Fruit fly (Drosophila melanogaster) whole organism, embryonic: ENCODE data around the gene lobo.

Source experiments
- Atf3 ChIP-seq: fragments of 200-800 bp; sonication (Bioruptor generic); optimal IDR thresholded peaks from 3 replicates; lab custom pipeline; 2016; ENCODE audit warnings: missing biosample characterization, missing genetic modification characterization
- Atf6 ChIP-seq: fragments of 200-800 bp; sonication (Bioruptor generic); IDR thresholded peaks from 2 replicates; pipeline ENCODE4 v1.3.6; 2022; ENCODE audit warnings: missing biosample characterization, missing genetic modification characterization
- BEAF-32 ChIP-seq: fragments of 200-800 bp; sonication (Bioruptor generic); optimal IDR thresholded peaks from 3 replicates; lab custom pipeline; 2017; ENCODE audit warnings: missing biosample characterization, missing genetic modification characterization, mild to moderate bottlenecking, moderate library complexity, missing genetic modification reagents
- CG10267 ChIP-seq: fragments of 200-800 bp; sonication (Bioruptor generic); optimal IDR thresholded peaks from 2 replicates; lab custom pipeline; 2018; ENCODE audit warnings: missing biosample characterization, mild to moderate bottlenecking, missing genetic modification characterization, moderate library complexity
- CG10959 ChIP-seq: fragments of 200-800 bp; sonication (Bioruptor generic); IDR thresholded peaks from 2 replicates; pipeline ENCODE4 v1.3.6; 2022; ENCODE audit warnings: missing biosample characterization, missing genetic modification characterization
- CG14667 ChIP-seq: fragments of 200-800 bp; sonication (Bioruptor generic); IDR thresholded peaks from 2 replicates; pipeline ENCODE4 v1.3.6; 2022; ENCODE audit warnings: missing biosample characterization, missing genetic modification characterization
- CG1603 ChIP-seq: fragments of 200-800 bp; sonication (Bioruptor generic); optimal IDR thresholded peaks from 2 replicates; lab custom pipeline; 2019; ENCODE audit warnings: missing biosample characterization, mild to moderate bottlenecking, missing genetic modification characterization, moderate library complexity
- CG1832 ChIP-seq: fragments of 200-800 bp; sonication (Bioruptor generic); optimal IDR thresholded peaks from 2 replicates; lab custom pipeline; 2017; ENCODE audit warnings: missing biosample characterization, mild to moderate bottlenecking, missing genetic modification characterization, inconsistent platforms
- CG2875 ChIP-seq: fragments of 200-800 bp; sonication (Bioruptor generic); optimal IDR thresholded peaks from 2 replicates; lab custom pipeline; 2017; ENCODE audit warnings: missing biosample characterization, mild to moderate bottlenecking, missing genetic modification characterization, missing genetic modification reagents
- CG4282 ChIP-seq: fragments of 200-800 bp; sonication (Bioruptor generic); optimal IDR thresholded peaks from 2 replicates; lab custom pipeline; 2016; ENCODE audit warnings: missing biosample characterization, missing genetic modification characterization
- CG7987 ChIP-seq: fragments of 200-800 bp; sonication (Bioruptor generic); optimal IDR thresholded peaks from 2 replicates; lab custom pipeline; 2018; ENCODE audit warnings: missing biosample characterization, mild to moderate bottlenecking, missing genetic modification characterization, moderate library complexity
- CG8281 ChIP-seq: fragments of 200-800 bp; sonication (Bioruptor generic); optimal IDR thresholded peaks from 2 replicates; lab custom pipeline; 2018; ENCODE audit warnings: missing biosample characterization, mild to moderate bottlenecking, missing genetic modification characterization, moderate library complexity
- CG8765 ChIP-seq: fragments of 200-800 bp; sonication (Bioruptor generic); IDR thresholded peaks from 2 replicates; pipeline ENCODE4 v1.3.6; 2022; ENCODE audit warnings: missing biosample characterization, missing genetic modification characterization
- CG9215 ChIP-seq: fragments of 200-800 bp; sonication (Bioruptor generic); IDR thresholded peaks from 2 replicates; pipeline ENCODE4 v1.3.6; 2022; ENCODE audit warnings: missing biosample characterization, missing genetic modification characterization
- Camta ChIP-seq: fragments of 200-800 bp; sonication (Bioruptor generic); optimal IDR thresholded peaks from 2 replicates; lab custom pipeline; 2016; ENCODE audit warnings: missing biosample characterization, missing genetic modification characterization
- D ChIP-seq, 2 experiments: fragments of 200-800 bp in 1 of 2; fragments of >200 bp in 1 of 2; sonication (Bioruptor generic) in 1 of 2; optimal IDR thresholded peaks; 2 replicates in 1 of 2; 3 replicates in 1 of 2; lab custom pipeline; 2017; ENCODE audit warnings: mild to moderate bottlenecking in 1 of 2, missing biosample characterization in 1 of 2, missing genetic modification characterization in 1 of 2, missing genetic modification reagents in 1 of 2
- Dad ChIP-seq: fragments of 200-800 bp; sonication (Bioruptor generic); optimal IDR thresholded peaks from 3 replicates; lab custom pipeline; 2016; ENCODE audit warnings: missing biosample characterization, missing genetic modification characterization
- Drgx ChIP-seq: fragments of 200-800 bp; sonication (Bioruptor generic); IDR thresholded peaks from 2 replicates; pipeline ENCODE4 v1.3.6; 2022; ENCODE audit warnings: missing biosample characterization, missing genetic modification characterization
- Ets97D ChIP-seq: fragments of 200-800 bp; sonication (Bioruptor generic); optimal IDR thresholded peaks from 3 replicates; lab custom pipeline; 2016; ENCODE audit warnings: missing biosample characterization, missing genetic modification characterization
- Fer1 ChIP-seq: fragments of 200-800 bp; sonication (Bioruptor generic); optimal IDR thresholded peaks from 2 replicates; lab custom pipeline; 2017; ENCODE audit warnings: missing biosample characterization, mild to moderate bottlenecking, missing genetic modification characterization
- HHEX ChIP-seq: fragments of 200-800 bp; sonication (Bioruptor generic); optimal IDR thresholded peaks from 3 replicates; lab custom pipeline; 2017; ENCODE audit warnings: missing biosample characterization, mild to moderate bottlenecking, missing genetic modification characterization, missing genetic modification reagents
- Lim3 ChIP-seq: fragments of 200-800 bp; sonication (Bioruptor generic); IDR thresholded peaks from 2 replicates; pipeline ENCODE4 v1.3.6; 2022; ENCODE audit warnings: missing biosample characterization, missing genetic modification characterization
- MBD-R2 ChIP-seq: fragments of 200-800 bp; sonication (Bioruptor generic); IDR thresholded peaks from 2 replicates; pipeline ENCODE4 v1.3.6; 2022; ENCODE audit warnings: missing biosample characterization, missing genetic modification characterization
- Mrtf ChIP-seq: fragments of 200-800 bp; sonication (Bioruptor generic); IDR thresholded peaks from 3 replicates; pipeline ENCODE4 v1.3.6; 2022; ENCODE audit warnings: missing biosample characterization, missing genetic modification characterization
- Nf-YC ChIP-seq: fragments of 200-800 bp; optimal IDR thresholded peaks from 3 replicates; lab custom pipeline; 2019; ENCODE audit warnings: missing biosample characterization, mild to moderate bottlenecking, missing genetic modification characterization, moderate library complexity
- Ptx1 ChIP-seq: fragments of 200-800 bp; sonication (Bioruptor generic); IDR thresholded peaks from 2 replicates; pipeline ENCODE4 v1.3.6; 2022; ENCODE audit warnings: missing biosample characterization, missing genetic modification characterization
- Ravus ChIP-seq: fragments of 200-800 bp; sonication (Bioruptor generic); IDR thresholded peaks from 2 replicates; pipeline ENCODE4 v1.3.6; 2022; ENCODE audit warnings: missing biosample characterization, missing genetic modification characterization
- Rx ChIP-seq: fragments of 200-800 bp; sonication (Bioruptor generic); IDR thresholded peaks from 2 replicates; pipeline ENCODE4 v1.3.6; 2022; ENCODE audit warnings: missing biosample characterization, missing genetic modification characterization
- Side ChIP-seq: fragments of 200-800 bp; sonication (Bioruptor generic); optimal IDR thresholded peaks from 2 replicates; lab custom pipeline; 2016; ENCODE audit warnings: missing biosample characterization, missing genetic modification characterization
- Sry-β ChIP-seq: fragments of 200-800 bp; sonication (Bioruptor generic); optimal IDR thresholded peaks from 2 replicates; lab custom pipeline; 2018; ENCODE audit warnings: missing biosample characterization, mild to moderate bottlenecking, missing genetic modification characterization, moderate library complexity
- Ssrp ChIP-seq: fragments of 200-800 bp; sonication (Bioruptor generic); optimal IDR thresholded peaks from 2 replicates; lab custom pipeline; 2018; ENCODE audit warnings: missing biosample characterization, mild to moderate bottlenecking, missing genetic modification characterization, moderate library complexity
- Usf ChIP-seq: fragments of 200-800 bp; sonication (Bioruptor generic); optimal IDR thresholded peaks from 2 replicates; lab custom pipeline; 2017; ENCODE audit warnings: missing genotype, missing biosample characterization, missing genetic modification characterization
- ara ChIP-seq: fragments of 200-800 bp; sonication (Bioruptor generic); IDR thresholded peaks from 2 replicates; pipeline ENCODE4 v1.3.6; 2022; ENCODE audit warnings: missing biosample characterization, missing genetic modification characterization
- bigmax ChIP-seq: fragments of 200-800 bp; sonication (Bioruptor generic); optimal IDR thresholded peaks from 2 replicates; lab custom pipeline; 2018; ENCODE audit warnings: missing biosample characterization, mild to moderate bottlenecking, missing genetic modification characterization
- bsh ChIP-seq, 2 experiments: fragments of 200-800 bp; sonication (Bioruptor generic); optimal IDR thresholded peaks; 2 replicates each; lab custom pipeline; 2017 to 2018; ENCODE audit warnings: mild to moderate bottlenecking in 2 of 2, missing biosample characterization in 2 of 2, missing genetic modification characterization in 2 of 2, moderate library complexity in 1 of 2
- btn ChIP-seq: fragments of 200-800 bp; sonication (Bioruptor generic); optimal IDR thresholded peaks from 2 replicates; lab custom pipeline; 2016; ENCODE audit warnings: missing biosample characterization, missing genetic modification characterization
- cg ChIP-seq: fragments of 200-800 bp; sonication (Bioruptor generic); optimal IDR thresholded peaks from 3 replicates; lab custom pipeline; 2019; ENCODE audit warnings: missing biosample characterization, mild to moderate bottlenecking, missing genetic modification characterization, moderate library complexity
- chm ChIP-seq: fragments of 200-800 bp; sonication (Bioruptor generic); IDR thresholded peaks from 2 replicates; pipeline ENCODE4 v1.3.6; 2022; ENCODE audit warnings: missing biosample characterization, missing genetic modification characterization
- en ChIP-seq: fragments of 200-800 bp; sonication (Bioruptor generic); optimal IDR thresholded peaks from 2 replicates; lab custom pipeline; 2016; ENCODE audit warnings: missing biosample characterization, missing genetic modification characterization
- fd3F ChIP-seq: fragments of 200-800 bp; sonication (Bioruptor generic); optimal IDR thresholded peaks from 2 replicates; lab custom pipeline; 2018; ENCODE audit warnings: missing biosample characterization, mild to moderate bottlenecking, missing genetic modification characterization, moderate library complexity
- fd96Cb ChIP-seq: fragments of 200-800 bp; sonication (Bioruptor generic); optimal IDR thresholded peaks from 2 replicates; lab custom pipeline; 2018; ENCODE audit warnings: missing biosample characterization, mild to moderate bottlenecking, missing genetic modification characterization, moderate library complexity
- gcm2 ChIP-seq: fragments of 200-800 bp; sonication (Bioruptor generic); optimal IDR thresholded peaks from 2 replicates; lab custom pipeline; 2016; ENCODE audit warnings: missing biosample characterization, missing genetic modification characterization
- gro ChIP-seq: fragments of 200-800 bp; sonication (Bioruptor generic); optimal IDR thresholded peaks from 2 replicates; lab custom pipeline; 2016; ENCODE audit warnings: missing biosample characterization, missing genetic modification characterization
- gt ChIP-seq: fragments of 200-800 bp; sonication (Bioruptor generic); IDR thresholded peaks from 2 replicates; pipeline ENCODE4 v1.3.6; 2022; ENCODE audit warnings: missing biosample characterization, missing genetic modification characterization
- ham ChIP-seq: fragments of 200-800 bp; sonication (Bioruptor generic); IDR thresholded peaks from 2 replicates; pipeline ENCODE4 v1.3.6; 2022; ENCODE audit warnings: missing biosample characterization, missing genetic modification characterization
- ind ChIP-seq: fragments of 200-800 bp; sonication (Bioruptor generic); optimal IDR thresholded peaks from 3 replicates; lab custom pipeline; 2016; ENCODE audit warnings: missing biosample characterization, missing genetic modification characterization
- insv ChIP-seq, 2 experiments: fragments of 200-800 bp; sonication (Bioruptor generic); optimal IDR thresholded peaks; 3 replicates each; lab custom pipeline; 2016 to 2018; ENCODE audit warnings: missing biosample characterization in 2 of 2, missing genetic modification characterization in 2 of 2
- kni ChIP-seq: fragments of 200-800 bp; sonication (Bioruptor generic); optimal IDR thresholded peaks from 3 replicates; lab custom pipeline; 2017; ENCODE audit warnings: mild to moderate bottlenecking, missing biosample characterization, missing genetic modification reagents, missing genetic modification characterization
- lola ChIP-seq, 3 experiments: fragments of >200 bp in 2 of 3; fragments of 200-800 bp in 1 of 3; sonication (Bioruptor generic) in 1 of 3; optimal IDR thresholded peaks; 2 replicates each; lab custom pipeline; 2017 to 2019; ENCODE audit warnings: missing biosample characterization in 3 of 3, missing genetic modification characterization in 3 of 3, mild to moderate bottlenecking in 1 of 3, moderate library complexity in 1 of 3
- luna ChIP-seq: fragments of 200-800 bp; sonication (Bioruptor generic); optimal IDR thresholded peaks from 2 replicates; lab custom pipeline; 2016; ENCODE audit warnings: missing biosample characterization, missing genetic modification characterization
- sens ChIP-seq: fragments of 200-800 bp; sonication (Bioruptor generic); peaks from one replicate; lab custom pipeline; 2016; ENCODE audit warnings: missing biosample characterization, missing genetic modification characterization
- wor ChIP-seq: fragments of 200-800 bp; sonication (Bioruptor generic); IDR thresholded peaks from 2 replicates; pipeline ENCODE4 v1.3.6; 2022; ENCODE audit warnings: missing biosample characterization, missing genetic modification characterization

lobo gene

DNA sequence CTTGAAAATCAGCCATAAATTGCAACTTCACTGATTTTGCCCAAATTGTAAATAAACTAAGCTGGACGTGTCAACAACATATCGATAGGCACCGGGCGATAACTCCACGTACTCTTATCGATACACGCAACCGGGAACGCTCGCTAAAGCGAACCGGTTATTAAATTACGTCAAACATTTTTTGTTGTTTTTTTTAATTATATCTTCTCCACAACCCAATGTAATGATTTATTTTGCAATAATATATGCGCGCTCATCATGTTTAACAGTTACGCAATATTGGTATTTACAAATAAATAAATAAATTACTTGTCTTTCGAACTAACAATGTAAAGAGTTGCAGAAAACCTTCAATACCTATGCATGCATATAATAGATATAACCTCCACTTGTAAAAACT lies 21.5 kb upstream of the lobo start, which contains the start of gene Saysd1 (continued):
- TF ChIP-seq Ptx1 (GFP tag; lab: Robert Waterston, UW): peak; percentile 66
- TF ChIP-seq lola (GFP tag; optimal IDR thresholded peaks at IDR 0.05; lab: Kevin White, UChicago): no peak
- no peak for TF ChIP-seq chm (GFP tag; lab: Robert Waterston, UW)
- no peak for TF ChIP-seq btn (GFP tag; lab: Kevin White, UChicago)
- no peak for TF ChIP-seq Atf6 (GFP tag; lab: Robert Waterston, UW)
- TF ChIP-seq Mrtf (GFP tag; lab: Robert Waterston, UW): no peak
- TF ChIP-seq CG10267 (tag; lab: Kevin White, UChicago): peak; percentile 16
- no peak for TF ChIP-seq Atf3 (GFP tag; lab: Kevin White, UChicago)
- peak; percentile 37 for TF ChIP-seq CG1603 (tag; lab: Kevin White, UChicago)
- no peak for TF ChIP-seq CG8281 (tag; lab: Kevin White, UChicago)
- TF ChIP-seq bigmax (GFP tag; lab: Kevin White, UChicago): no peak
- TF ChIP-seq MBD-R2: peak; percentile 85
- TF ChIP-seq CG14667: no peak
- no peak for TF ChIP-seq Lim3
- TF ChIP-seq fd96Cb (tag; lab: Kevin White, UChicago): no peak
- no peak for TF ChIP-seq HHEX
- TF ChIP-seq CG10959 (GFP tag; lab: Robert Waterston, UW): no peak
- TF ChIP-seq CG7987 (GFP tag; lab: Kevin White, UChicago): peak; percentile 11
- no peak for TF ChIP-seq ham (GFP tag; lab: Robert Waterston, UW)
- TF ChIP-seq gro: no peak
- TF ChIP-seq ind (GFP tag; lab: Kevin White, UChicago): peak; percentile 31
- no peak for TF ChIP-seq Dad (GFP tag; lab: Kevin White, UChicago)
- TF ChIP-seq CG9215 (GFP tag; lab: Robert Waterston, UW): no peak
- TF ChIP-seq Side (GFP tag; lab: Kevin White, UChicago): no peak
- no peak for TF ChIP-seq Fer1
- TF ChIP-seq Ravus (GFP tag; lab: Robert Waterston, UW): no peak
- TF ChIP-seq Drgx (GFP tag; lab: Robert Waterston, UW): no peak
- peak; percentile 88 for TF ChIP-seq sens (GFP tag; lab: Kevin White, UChicago)
- no peak for TF ChIP-seq D (optimal IDR thresholded peaks at IDR 0.05; lab: Kevin White, UChicago)
- TF ChIP-seq D (GFP tag; optimal IDR thresholded peaks at IDR 0.05; lab: Kevin White, UChicago): no peak
- TF ChIP-seq Sry-β (GFP tag; lab: Kevin White, UChicago): no peak
- no peak for TF ChIP-seq gt (GFP tag; lab: Robert Waterston, UW)
- TF ChIP-seq bsh (GFP tag; optimal IDR thresholded peaks at IDR 0.05; lab: Kevin White, UChicago): no peak
- no peak for TF ChIP-seq CG8765 (GFP tag; lab: Robert Waterston, UW)
- peak; percentile 74 for TF ChIP-seq BEAF-32 (GFP tag; lab: Kevin White, UChicago)
- TF ChIP-seq Nf-YC: peak; percentile 5
- TF ChIP-seq fd3F (GFP tag; lab: Kevin White, UChicago): no peak
- TF ChIP-seq Camta (GFP tag; lab: Kevin White, UChicago): peak; percentile 4
- no peak for TF ChIP-seq CG2875 (GFP tag; lab: Kevin White, UChicago)
- no peak for TF ChIP-seq CG1832 (GFP tag; lab: Kevin White, UChicago)
- TF ChIP-seq en (GFP tag; lab: Kevin White, UChicago): no peak
- TF ChIP-seq cg: no peak
- TF ChIP-seq Ssrp: no peak
- TF ChIP-seq Rx: peak; percentile 29; the same call in 1 of the 2 replicates
- TF ChIP-seq Usf (GFP tag; lab: Kevin White, UChicago): no peak
- no peak for TF ChIP-seq insv (GFP tag; optimal IDR thresholded peaks at IDR 0.05; lab: Kevin White, UChicago)
- TF ChIP-seq wor: no peak
- no peak for TF ChIP-seq luna (GFP tag; lab: Kevin White, UChicago)
- TF ChIP-seq CG4282 (GFP tag; lab: Kevin White, UChicago): no peak
- TF ChIP-seq kni (GFP tag; lab: Kevin White, UChicago): no peak
- peak; percentile 26 for TF ChIP-seq Ets97D (GFP tag; lab: Kevin White, UChicago)
- TF ChIP-seq gcm2 (GFP tag; lab: Kevin White, UChicago): no peak
- 0 out of 2 replicates have a peak, but pooled peaks have one; percentile 29 for TF ChIP-seq ara (GFP tag; lab: Robert Waterston, UW)
